Fruit fly (Drosophila melanogaster) whole organism, prepupa: ENCODE results near the gene CG42464.

Source experiments
- Blimp-1 ChIP-seq: fragments of 200-800 bp; sonication (Bioruptor generic); optimal IDR thresholded peaks from 3 replicates; lab custom pipeline; 2017; ENCODE audit warnings: missing biosample characterization, missing genetic modification characterization, mild to moderate bottlenecking, moderate library complexity, missing genetic modification reagents
- CG10631 ChIP-seq: fragments of 200-800 bp; sonication (Bioruptor generic); optimal IDR thresholded peaks from 2 replicates; lab custom pipeline; 2016; ENCODE audit warnings: missing biosample characterization, missing genetic modification characterization
- CG11762 ChIP-seq: fragments of 200-800 bp; sonication (Bioruptor generic); optimal IDR thresholded peaks from 3 replicates; lab custom pipeline; 2016; ENCODE audit warnings: missing biosample characterization, missing genetic modification characterization; ENCODE audit not compliant: insufficient read depth
- CG3032 ChIP-seq: fragments of 200-800 bp; optimal IDR thresholded peaks from 2 replicates; lab custom pipeline; 2019; ENCODE audit warnings: missing biosample characterization, mild to moderate bottlenecking, missing genetic modification characterization, moderate library complexity
- CG31627 ChIP-seq: fragments of 200-800 bp; sonication (Bioruptor generic); optimal IDR thresholded peaks from 3 replicates; lab custom pipeline; 2016; ENCODE audit warnings: missing biosample characterization, missing genetic modification characterization
- CG34406 ChIP-seq: fragments of 200-800 bp; sonication (Bioruptor generic); optimal IDR thresholded peaks from 3 replicates; lab custom pipeline; 2016; ENCODE audit warnings: missing biosample characterization, missing genetic modification characterization
- CG3919 ChIP-seq: fragments of 200-800 bp; sonication (Bioruptor generic); optimal IDR thresholded peaks from 3 replicates; lab custom pipeline; 2016; ENCODE audit warnings: missing biosample characterization, missing genetic modification characterization
- CG4318 ChIP-seq: fragments of 200-800 bp; sonication (Bioruptor generic); optimal IDR thresholded peaks from 3 replicates; lab custom pipeline; 2017; ENCODE audit warnings: missing biosample characterization, mild to moderate bottlenecking, missing genetic modification characterization
- CG6163 ChIP-seq: fragments of 200-800 bp; sonication (Bioruptor generic); IDR thresholded peaks from 3 replicates; pipeline ENCODE4 v1.3.6; 2022; ENCODE audit warnings: missing biosample characterization, missing genetic modification characterization
- CG6792 ChIP-seq: fragments of 200-800 bp; sonication (Bioruptor generic); optimal IDR thresholded peaks from 3 replicates; lab custom pipeline; 2016; ENCODE audit warnings: missing biosample characterization, missing genetic modification characterization
- CG6854 ChIP-seq: fragments of 200-800 bp; sonication (Bioruptor generic); optimal IDR thresholded peaks from 2 replicates; lab custom pipeline; 2017; ENCODE audit warnings: missing biosample characterization, mild to moderate bottlenecking, missing genetic modification characterization
- CG9139 ChIP-seq: fragments of 200-800 bp; sonication (Bioruptor generic); optimal IDR thresholded peaks from 3 replicates; lab custom pipeline; 2017; ENCODE audit warnings: missing biosample characterization, mild to moderate bottlenecking, missing genetic modification characterization
- Eip75B ChIP-seq: fragments of 200-800 bp; sonication (Bioruptor generic); optimal IDR thresholded peaks from 3 replicates; lab custom pipeline; 2016; ENCODE audit warnings: missing biosample characterization, missing genetic modification characterization
- Eip78C ChIP-seq: fragments of 200-800 bp; sonication (Bioruptor generic); peaks from one replicate; lab custom pipeline; 2016; ENCODE audit warnings: missing biosample characterization, missing genetic modification characterization
- Ets96B ChIP-seq: fragments of 200-800 bp; optimal IDR thresholded peaks from 2 replicates; lab custom pipeline; 2019; ENCODE audit warnings: missing biosample characterization, mild to moderate bottlenecking, missing genetic modification characterization, moderate library complexity
- Gug ChIP-seq: fragments of 200-800 bp; sonication (Bioruptor generic); IDR thresholded peaks from 2 replicates; pipeline ENCODE4 v1.3.6; 2022; ENCODE audit warnings: missing biosample characterization, missing genetic modification characterization
- Hr39 ChIP-seq: fragments of 200-800 bp; sonication (Bioruptor generic); optimal IDR thresholded peaks from 2 replicates; lab custom pipeline; 2016; ENCODE audit warnings: missing biosample characterization, missing genetic modification characterization
- Hr4 ChIP-seq: fragments of 200-800 bp; sonication (Bioruptor generic); optimal IDR thresholded peaks from 3 replicates; lab custom pipeline; 2016; ENCODE audit warnings: missing biosample characterization, missing genetic modification characterization
- Met ChIP-seq: fragments of 200-800 bp; sonication (Bioruptor generic); optimal IDR thresholded peaks from 3 replicates; lab custom pipeline; 2016; ENCODE audit warnings: missing biosample characterization, missing genetic modification characterization
- OdsH ChIP-seq: fragments of 200-800 bp; sonication (Bioruptor generic); optimal IDR thresholded peaks from 3 replicates; lab custom pipeline; 2016; ENCODE audit warnings: missing biosample characterization, missing genetic modification characterization
- Smox ChIP-seq: fragments of 200-800 bp; sonication (Bioruptor generic); optimal IDR thresholded peaks from 3 replicates; lab custom pipeline; 2016; ENCODE audit warnings: missing biosample characterization, missing genetic modification characterization
- Sox14 ChIP-seq: fragments of 200-800 bp; sonication (Bioruptor generic); optimal IDR thresholded peaks from 3 replicates; lab custom pipeline; 2016; ENCODE audit warnings: missing biosample characterization, missing genetic modification characterization
- Sox15 ChIP-seq: fragments of 200-800 bp; sonication (Bioruptor generic); optimal IDR thresholded peaks from 3 replicates; lab custom pipeline; 2016; ENCODE audit warnings: missing biosample characterization, missing genetic modification characterization
- achi ChIP-seq: fragments of 200-800 bp; sonication (Bioruptor generic); optimal IDR thresholded peaks from 3 replicates; lab custom pipeline; 2016; ENCODE audit warnings: missing biosample characterization, missing genetic modification characterization
- dsx ChIP-seq: fragments of 200-800 bp; optimal IDR thresholded peaks from 3 replicates; lab custom pipeline; 2019; ENCODE audit warnings: missing biosample characterization, mild to moderate bottlenecking, missing genetic modification characterization, moderate library complexity; ENCODE audit not compliant: poor library complexity, severe bottlenecking
- eg ChIP-seq: fragments of 200-800 bp; sonication (Bioruptor generic); IDR thresholded peaks from 3 replicates; pipeline ENCODE4 v1.3.6; 2022; ENCODE audit warnings: missing biosample characterization, missing genetic modification characterization
- esn ChIP-seq: fragments of 200-800 bp; sonication (Bioruptor generic); optimal IDR thresholded peaks from 2 replicates; lab custom pipeline; 2016; ENCODE audit warnings: missing biosample characterization, mild to moderate bottlenecking, missing genetic modification characterization, moderate library complexity
- fd59A ChIP-seq: fragments of 200-800 bp; sonication (Bioruptor generic); optimal IDR thresholded peaks from 2 replicates; lab custom pipeline; 2017; ENCODE audit warnings: missing biosample characterization, mild to moderate bottlenecking, missing genetic modification characterization, missing genetic modification reagents
- fd85E ChIP-seq: fragments of 200-800 bp; sonication (Bioruptor generic); optimal IDR thresholded peaks from 3 replicates; lab custom pipeline; 2016; ENCODE audit warnings: missing biosample characterization, missing genetic modification characterization
- fkh ChIP-seq: fragments of 200-800 bp; sonication (Bioruptor generic); optimal IDR thresholded peaks from 3 replicates; lab custom pipeline; 2017; ENCODE audit warnings: missing biosample characterization, mild to moderate bottlenecking, missing genetic modification characterization, moderate library complexity
- lz ChIP-seq: fragments of 200-800 bp; sonication (Bioruptor generic); optimal IDR thresholded peaks from 3 replicates; lab custom pipeline; 2016; ENCODE audit warnings: missing biosample characterization, missing genetic modification characterization
- pdm3 ChIP-seq: fragments of 200-800 bp; sonication (Bioruptor generic); optimal IDR thresholded peaks from 3 replicates; lab custom pipeline; 2016; ENCODE audit warnings: missing biosample characterization, missing genetic modification characterization
- spab ChIP-seq: fragments of 200-800 bp; sonication (Bioruptor generic); optimal IDR thresholded peaks from 2 replicates; lab custom pipeline; 2017; ENCODE audit warnings: missing biosample characterization, mild to moderate bottlenecking, missing genetic modification characterization, missing genetic modification reagents
- svp ChIP-seq: fragments of 200-800 bp; sonication (Bioruptor generic); peaks from one replicate; lab custom pipeline; 2016; ENCODE audit warnings: missing biosample characterization, missing genetic modification characterization
- topi ChIP-seq: fragments of 200-800 bp; sonication (Bioruptor generic); optimal IDR thresholded peaks from 3 replicates; lab custom pipeline; 2016; ENCODE audit warnings: missing biosample characterization, missing genetic modification characterization
- vri ChIP-seq: fragments of 200-800 bp; sonication (Bioruptor generic); optimal IDR thresholded peaks from 3 replicates; lab custom pipeline; 2016; ENCODE audit warnings: missing biosample characterization, mild to moderate bottlenecking, missing genetic modification characterization

CG42464 gene

dm6 chr2L:3712949-3713416, 13.7 kb downstream of the CG42464 start, which contains the start of the genes CG31955 and CG2818:
CG31955 (minus strand) TSS chr2L:3713105.
CG2818 (plus strand) TSS chr2L:3713360.
- TF ChIP-seq Sox14 (GFP tag; lab: Kevin White, UChicago): peak; percentile 25
- peak; percentile 0 for TF ChIP-seq Eip75B (GFP tag; lab: Kevin White, UChicago)
- TF ChIP-seq eg (GFP tag; lab: Robert Waterston, UW): no peak
- peak; percentile 46 for TF ChIP-seq dsx
- no peak for TF ChIP-seq CG6854 (GFP tag; lab: Kevin White, UChicago)
- no peak for TF ChIP-seq Sox15 (GFP tag; lab: Kevin White, UChicago)
- TF ChIP-seq Hr39: peak; percentile 41
- no peak for TF ChIP-seq CG6792 (GFP tag; lab: Kevin White, UChicago)
- TF ChIP-seq CG31627 (GFP tag; lab: Kevin White, UChicago): no peak
- TF ChIP-seq vri (GFP tag; lab: Kevin White, UChicago): no peak
- peak; percentile 41 for TF ChIP-seq achi
- no peak for TF ChIP-seq CG10631
- no peak for TF ChIP-seq Ets96B (tag; lab: Kevin White, UChicago)
- TF ChIP-seq svp (GFP tag; lab: Kevin White, UChicago): peak; percentile 74
- TF ChIP-seq Hr4: peak; percentile 64
- peak; percentile 21 for TF ChIP-seq CG3919 (GFP tag; lab: Kevin White, UChicago)
- TF ChIP-seq CG3032 (tag; lab: Kevin White, UChicago): no peak
- TF ChIP-seq OdsH: peak; percentile 11
- no peak for TF ChIP-seq spab (GFP tag; lab: Kevin White, UChicago)
- no peak for TF ChIP-seq fd85E
- TF ChIP-seq CG6163 (GFP tag; lab: Robert Waterston, UW): no peak
- no peak for TF ChIP-seq CG9139 (GFP tag; lab: Kevin White, UChicago)
- peak; percentile 7 for TF ChIP-seq esn
- no peak for TF ChIP-seq CG34406 (GFP tag; lab: Kevin White, UChicago)
- peak; percentile 43 for TF ChIP-seq Met (GFP tag; lab: Kevin White, UChicago)
- TF ChIP-seq lz (GFP tag; lab: Kevin White, UChicago): peak; percentile 11
- TF ChIP-seq CG11762 (GFP tag; lab: Kevin White, UChicago): no peak
- no peak for TF ChIP-seq fkh
- peak; percentile 22 for TF ChIP-seq Eip78C (GFP tag; lab: Kevin White, UChicago)
- TF ChIP-seq Gug: no peak
- peak; percentile 40 for TF ChIP-seq pdm3 (GFP tag; lab: Kevin White, UChicago)
- peak; percentile 32 for TF ChIP-seq Smox (GFP tag; lab: Kevin White, UChicago)
- TF ChIP-seq topi: peak; percentile 18

- peak; percentile 5 for TF ChIP-seq Met (GFP tag; lab: Kevin White, UChicago)
- TF ChIP-seq Hr4: peak; percentile 4
- peak; percentile 9 for TF ChIP-seq svp (GFP tag; lab: Kevin White, UChicago)
- peak; percentile 33 for TF ChIP-seq vri (GFP tag; lab: Kevin White, UChicago)
- no peak for TF ChIP-seq fd59A (GFP tag; lab: Kevin White, UChicago)
- TF ChIP-seq eg (GFP tag; lab: Robert Waterston, UW): peak; percentile 44; the same call in 1 of the 3 replicates
- TF ChIP-seq CG4318 (GFP tag; lab: Kevin White, UChicago): no peak
- peak; percentile 62 for TF ChIP-seq Eip78C (GFP tag; lab: Kevin White, UChicago)
- TF ChIP-seq fkh: peak; percentile 14
These were observed 14.4 kb downstream of the CG42464 start for dm6 chr2L:3713545-3714156.

DNA sequence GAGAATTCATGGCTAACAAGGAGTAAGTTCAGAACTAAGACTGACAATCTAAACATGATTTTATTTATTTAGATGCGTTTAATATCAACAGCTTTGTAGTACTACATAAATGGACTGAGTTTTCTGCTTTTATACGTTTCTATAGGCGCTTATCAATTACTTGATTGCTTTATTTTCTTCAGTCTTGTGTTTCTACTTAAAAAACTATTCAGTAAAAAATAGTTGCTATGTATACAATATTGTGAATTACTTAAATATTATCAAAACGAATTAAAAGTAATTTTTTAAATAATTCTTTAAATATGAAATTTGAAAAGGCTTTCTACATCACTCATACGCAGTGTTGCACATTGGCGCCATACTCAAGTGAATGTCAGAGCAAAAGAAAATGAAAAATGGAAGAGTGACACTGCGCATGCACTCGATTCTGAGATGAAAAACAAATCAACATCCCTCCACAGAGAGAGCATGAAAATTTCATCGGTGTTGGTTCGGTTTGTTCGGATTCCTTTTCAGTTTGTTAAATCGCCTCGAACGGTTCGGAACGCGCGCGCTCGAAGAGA, 18.5 kb downstream of the CG42464 start, which contains the start of the genes lectin-24A and Shaw:
Gene lectin-24A, minus strand, starts transcription at position 101 of the 563 bp plus-strand sequence.
Gene Shaw, plus strand, starts transcription at position 513 of the 563 bp plus-strand sequence.
- no peak for TF ChIP-seq Blimp-1 (GFP tag; lab: Kevin White, UChicago)
- peak; percentile 11 for TF ChIP-seq achi
- TF ChIP-seq CG9139 (GFP tag; lab: Kevin White, UChicago): no peak
- TF ChIP-seq dsx: no peak
- no peak for TF ChIP-seq CG10631
